Fruit fly (Drosophila melanogaster) whole organism, embryonic: ENCODE data around the gene CG17329.
A peak's percentile ranks its signal among the peaks of the same experiment; 100 is the strongest.

Experiments
- ATbp ChIP-seq: fragments of 200-800 bp; sonication (Bioruptor generic); optimal IDR thresholded peaks from 2 replicates; lab custom pipeline; 2017; ENCODE audit warnings: missing biosample characterization, mild to moderate bottlenecking, missing genetic modification characterization, missing genetic modification reagents
- Abd-B ChIP-seq: fragments of 200-800 bp; sonication (Bioruptor generic); optimal IDR thresholded peaks from 2 replicates; lab custom pipeline; 2018; ENCODE audit warnings: missing biosample characterization, mild to moderate bottlenecking, missing genetic modification characterization, moderate library complexity
- CG10543 ChIP-seq: fragments of 200-800 bp; sonication (Bioruptor generic); optimal IDR thresholded peaks from 3 replicates; lab custom pipeline; 2017; ENCODE audit warnings: missing biosample characterization, mild to moderate bottlenecking, missing genetic modification characterization, moderate library complexity
- CG12744 ChIP-seq: fragments of 200-800 bp; sonication (Bioruptor generic); optimal IDR thresholded peaks from 2 replicates; lab custom pipeline; 2016; ENCODE audit warnings: missing biosample characterization, missing genetic modification characterization
- CG13424 ChIP-seq: fragments of 200-800 bp; sonication (Bioruptor generic); optimal IDR thresholded peaks from 2 replicates; lab custom pipeline; 2019; ENCODE audit warnings: missing biosample characterization, mild to moderate bottlenecking, missing genetic modification characterization, moderate library complexity
- CG16813 ChIP-seq: fragments of 200-800 bp; sonication (Bioruptor generic); IDR thresholded peaks from 3 replicates; pipeline ENCODE4 v1.3.6; 2022; ENCODE audit warnings: missing biosample characterization, missing genetic modification characterization; ENCODE audit not compliant: partially characterized antibody
- CG1792 ChIP-seq: fragments of 200-800 bp; sonication (Bioruptor generic); optimal IDR thresholded peaks from 2 replicates; lab custom pipeline; 2016; ENCODE audit warnings: missing biosample characterization, missing genetic modification characterization
- CG2129 ChIP-seq: fragments of 200-800 bp; sonication (Bioruptor generic); IDR thresholded peaks from 2 replicates; pipeline ENCODE4 v1.3.6; 2022; ENCODE audit warnings: missing biosample characterization, missing genetic modification characterization; ENCODE audit not compliant: partially characterized antibody
- CG2202 ChIP-seq: fragments of 200-800 bp; sonication (Bioruptor generic); optimal IDR thresholded peaks from 2 replicates; lab custom pipeline; 2018; ENCODE audit warnings: missing biosample characterization, mild to moderate bottlenecking, missing genetic modification characterization
- CG3995 ChIP-seq: fragments of 200-800 bp; sonication (Bioruptor generic); optimal IDR thresholded peaks from 3 replicates; lab custom pipeline; 2016; ENCODE audit warnings: missing biosample characterization, missing genetic modification characterization
- CG6791 ChIP-seq: fragments of 200-800 bp; sonication (Bioruptor generic); IDR thresholded peaks from 3 replicates; pipeline ENCODE4 v1.3.6; 2022; ENCODE audit warnings: missing biosample characterization, missing genetic modification characterization; ENCODE audit not compliant: partially characterized antibody
- CG6813 ChIP-seq: fragments of 200-800 bp; sonication (Bioruptor generic); optimal IDR thresholded peaks from 2 replicates; lab custom pipeline; 2017; ENCODE audit warnings: missing biosample characterization, missing genetic modification characterization, mild to moderate bottlenecking, moderate library complexity, missing genetic modification reagents
- CG7357 ChIP-seq: fragments of 200-800 bp; sonication (Bioruptor generic); IDR thresholded peaks from 3 replicates; pipeline ENCODE4 v1.3.6; 2022; ENCODE audit warnings: missing biosample characterization, missing genetic modification characterization
- CG7786 ChIP-seq: fragments of 200-800 bp; sonication (Bioruptor generic); optimal IDR thresholded peaks from 2 replicates; lab custom pipeline; 2016; ENCODE audit warnings: missing biosample characterization, missing genetic modification characterization
- CG9215 ChIP-seq: fragments of 200-800 bp; sonication (Bioruptor generic); IDR thresholded peaks from 2 replicates; pipeline ENCODE4 v1.3.6; 2022; ENCODE audit warnings: missing biosample characterization, missing genetic modification characterization
- CG9437 ChIP-seq: fragments of 200-800 bp; sonication (Bioruptor generic); optimal IDR thresholded peaks from 2 replicates; lab custom pipeline; 2018; ENCODE audit warnings: missing biosample characterization, mild to moderate bottlenecking, missing genetic modification characterization
- CG9876 ChIP-seq: fragments of 200-800 bp; sonication (Bioruptor generic); optimal IDR thresholded peaks from 2 replicates; lab custom pipeline; 2016; ENCODE audit warnings: missing biosample characterization, missing genetic modification characterization
- Dfd ChIP-seq, 2 experiments: fragments of >200 bp; optimal IDR thresholded peaks; 2 replicates each; lab custom pipeline; 2017; ENCODE audit warnings: missing biosample characterization in 2 of 2, missing genetic modification characterization in 2 of 2
- Dp ChIP-seq: fragments of 200-800 bp; sonication (Bioruptor generic); optimal IDR thresholded peaks from 2 replicates; lab custom pipeline; 2018; ENCODE audit warnings: missing biosample characterization, mild to moderate bottlenecking, missing genetic modification characterization, moderate library complexity
- Eip74EF ChIP-seq, 2 experiments: fragments of 200-800 bp in 1 of 2; fragments of >200 bp in 1 of 2; sonication (Bioruptor generic) in 1 of 2; optimal IDR thresholded peaks; 2 replicates each; lab custom pipeline; 2017 to 2019; ENCODE audit warnings: missing biosample characterization in 2 of 2, missing genetic modification characterization in 2 of 2, mild to moderate bottlenecking in 1 of 2, moderate library complexity in 1 of 2
- Hmx ChIP-seq: fragments of 200-800 bp; sonication (Bioruptor generic); optimal IDR thresholded peaks from 2 replicates; lab custom pipeline; 2016; ENCODE audit warnings: missing biosample characterization, missing genetic modification characterization
- MBD-R2 ChIP-seq: fragments of 200-800 bp; sonication (Bioruptor generic); IDR thresholded peaks from 2 replicates; pipeline ENCODE4 v1.3.6; 2022; ENCODE audit warnings: missing biosample characterization, missing genetic modification characterization
- Nf-YA ChIP-seq: fragments of 200-800 bp; sonication (Bioruptor generic); IDR thresholded peaks from 2 replicates; pipeline ENCODE4 v1.3.6; 2022; ENCODE audit warnings: missing biosample characterization, missing genetic modification characterization
- Nf-YB ChIP-seq: fragments of 200-800 bp; sonication (Bioruptor generic); optimal IDR thresholded peaks from 3 replicates; lab custom pipeline; 2019; ENCODE audit warnings: missing biosample characterization, mild to moderate bottlenecking, missing genetic modification characterization, moderate library complexity
- Optix ChIP-seq: fragments of 200-800 bp; sonication (Bioruptor generic); IDR thresholded peaks from 3 replicates; pipeline ENCODE4 v1.3.6; 2022; ENCODE audit warnings: missing biosample characterization, missing genetic modification characterization
- Pdp1 ChIP-seq, 2 experiments: fragments of 200-800 bp; sonication (Bioruptor generic); optimal IDR thresholded peaks; 3 replicates each; lab custom pipeline; 2016; ENCODE audit warnings: missing biosample characterization in 2 of 2, missing genetic modification characterization in 2 of 2, mild to moderate bottlenecking in 1 of 2, moderate library complexity in 1 of 2
- Ptx1 ChIP-seq: fragments of 200-800 bp; sonication (Bioruptor generic); IDR thresholded peaks from 2 replicates; pipeline ENCODE4 v1.3.6; 2022; ENCODE audit warnings: missing biosample characterization, missing genetic modification characterization
- Sin3A ChIP-seq: fragments of >200 bp; optimal IDR thresholded peaks from 2 replicates; lab custom pipeline; 2018
- ap ChIP-seq: fragments of 200-800 bp; sonication (Bioruptor generic); IDR thresholded peaks from 2 replicates; pipeline ENCODE4 v1.3.6; 2022; ENCODE audit warnings: missing biosample characterization, missing genetic modification characterization
- az2 ChIP-seq: fragments of 200-800 bp; sonication (Bioruptor generic); optimal IDR thresholded peaks from 3 replicates; lab custom pipeline; 2016; ENCODE audit warnings: missing biosample characterization, missing genetic modification characterization
- bbx ChIP-seq: fragments of 200-800 bp; sonication (Bioruptor generic); IDR thresholded peaks from 2 replicates; pipeline ENCODE4 v1.3.6; 2022; ENCODE audit warnings: missing biosample characterization, missing genetic modification characterization; ENCODE audit not compliant: partially characterized antibody
- bcd ChIP-seq: fragments of 200-800 bp; sonication (Bioruptor generic); optimal IDR thresholded peaks from 2 replicates; lab custom pipeline; 2017; ENCODE audit warnings: missing biosample characterization, mild to moderate bottlenecking, missing genetic modification characterization
- br ChIP-seq: fragments of >200 bp; optimal IDR thresholded peaks from 2 replicates; lab custom pipeline; 2017
- chn ChIP-seq: fragments of 200-800 bp; sonication (Bioruptor generic); optimal IDR thresholded peaks from 2 replicates; lab custom pipeline; 2016; ENCODE audit warnings: missing biosample characterization, missing genetic modification characterization
- corto ChIP-seq: fragments of 200-800 bp; sonication (Bioruptor generic); optimal IDR thresholded peaks from 2 replicates; lab custom pipeline; 2016; ENCODE audit warnings: missing biosample characterization, mild to moderate bottlenecking, missing genetic modification characterization, moderate library complexity
- dpn ChIP-seq, 2 experiments: fragments of 200-800 bp; sonication (Bioruptor generic); optimal IDR thresholded peaks; 3 replicates each; lab custom pipeline; 2016; ENCODE audit warnings: missing biosample characterization in 2 of 2, missing genetic modification characterization in 2 of 2
- exex ChIP-seq: fragments of 200-800 bp; sonication (Bioruptor generic); optimal IDR thresholded peaks from 4 replicates; lab custom pipeline; 2018; ENCODE audit warnings: missing biosample characterization, mild to moderate bottlenecking, missing genetic modification characterization, moderate library complexity
- ftz-f1 ChIP-seq: fragments of 200-800 bp; sonication (Bioruptor generic); optimal IDR thresholded peaks from 2 replicates; lab custom pipeline; 2016; ENCODE audit warnings: missing biosample characterization, missing genetic modification characterization
- grau ChIP-seq: fragments of 200-800 bp; optimal IDR thresholded peaks from 3 replicates; lab custom pipeline; 2019; ENCODE audit warnings: missing biosample characterization, mild to moderate bottlenecking, missing genetic modification characterization, moderate library complexity
- gt ChIP-seq: fragments of 200-800 bp; sonication (Bioruptor generic); IDR thresholded peaks from 2 replicates; pipeline ENCODE4 v1.3.6; 2022; ENCODE audit warnings: missing biosample characterization, missing genetic modification characterization
- hth ChIP-seq: fragments of >200 bp; optimal IDR thresholded peaks from 2 replicates; lab custom pipeline; 2017; ENCODE audit warnings: inconsistent platforms
- lov ChIP-seq, 2 experiments: fragments of 200-800 bp in 1 of 2; fragments of >200 bp in 1 of 2; sonication (Bioruptor generic) in 1 of 2; IDR thresholded peaks in 1 of 2; optimal IDR thresholded peaks in 1 of 2; 2 replicates in 1 of 2; 3 replicates in 1 of 2; pipeline versions ENCODE4 v1.3.6 to Lab custom; 2017 to 2022; ENCODE audit warnings: missing biosample characterization in 1 of 2, missing genetic modification characterization in 1 of 2
- pb ChIP-seq: fragments of 200-800 bp; sonication (Bioruptor generic); optimal IDR thresholded peaks from 3 replicates; lab custom pipeline; 2016; ENCODE audit warnings: missing biosample characterization, missing genetic modification characterization
- pfk ChIP-seq: fragments of 200-800 bp; sonication (Bioruptor generic); optimal IDR thresholded peaks from 2 replicates; lab custom pipeline; 2018; ENCODE audit warnings: missing biosample characterization, mild to moderate bottlenecking, missing genetic modification characterization, moderate library complexity
- pzg ChIP-seq: fragments of 200-800 bp; sonication (Bioruptor generic); optimal IDR thresholded peaks from 3 replicates; lab custom pipeline; 2018; ENCODE audit warnings: missing biosample characterization, mild to moderate bottlenecking, missing genetic modification characterization, moderate library complexity
- sisA ChIP-seq: fragments of 200-800 bp; sonication (Bioruptor generic); IDR thresholded peaks from 2 replicates; pipeline ENCODE4 v1.3.6; 2022; ENCODE audit warnings: missing biosample characterization, missing genetic modification characterization
- tgo ChIP-seq: fragments of 200-800 bp; sonication (Bioruptor generic); IDR thresholded peaks from 3 replicates; pipeline ENCODE4 v1.3.6; 2022; ENCODE audit warnings: missing biosample characterization, missing genetic modification characterization
- vvl ChIP-seq: fragments of 200-800 bp; sonication (Bioruptor generic); IDR thresholded peaks from 2 replicates; pipeline ENCODE4 v1.3.6; 2022; ENCODE audit warnings: missing biosample characterization, missing genetic modification characterization
- wdn ChIP-seq: fragments of 200-800 bp; sonication (Bioruptor generic); IDR thresholded peaks from 2 replicates; pipeline ENCODE4 v1.3.6; 2022; ENCODE audit warnings: missing biosample characterization, missing genetic modification characterization

Gene CG17329

DNA sequence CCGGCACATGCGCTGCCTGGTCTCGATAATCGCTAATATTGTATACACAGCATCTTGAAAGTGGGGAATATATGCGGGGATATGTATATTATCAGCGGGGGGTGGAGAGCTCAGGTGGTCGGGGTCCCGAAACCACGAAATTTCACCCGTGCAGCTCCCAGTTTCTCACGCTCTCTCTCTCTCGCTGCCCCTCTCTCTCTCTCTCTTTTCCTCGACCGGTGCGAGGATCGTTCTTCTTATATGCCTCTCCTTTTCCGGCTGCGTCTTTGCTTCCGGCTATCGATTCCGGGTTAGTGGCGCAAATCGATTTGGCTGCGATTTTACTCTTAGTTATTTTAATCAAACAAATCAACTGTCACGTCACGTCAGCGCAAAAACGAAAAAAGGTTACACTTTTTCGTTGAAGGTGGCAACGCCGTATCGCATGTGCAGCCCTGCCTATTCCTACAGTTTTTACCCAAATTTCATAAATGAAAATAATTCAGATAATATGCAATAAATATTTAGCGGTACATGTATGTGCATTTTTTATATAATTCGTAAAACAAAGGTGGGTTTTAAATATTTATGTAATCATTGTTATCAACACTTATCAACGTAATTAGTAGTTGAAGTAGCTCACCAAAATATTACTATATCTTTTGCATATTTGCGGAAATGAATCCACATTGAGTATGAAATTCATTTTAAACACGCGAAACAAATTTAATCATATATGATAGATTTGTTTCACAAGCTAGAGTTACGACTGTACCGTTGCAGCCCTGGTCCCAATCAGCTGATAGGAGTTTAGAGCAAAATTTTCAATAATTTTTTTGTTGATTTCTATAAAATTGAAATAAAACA, 8.6 kb downstream of the CG17329 start, which contains the start of the genes heix and CG17328 (continued):
- peak; percentile 53 to 74 for TF ChIP-seq Pdp1 (GFP tag; optimal IDR thresholded peaks at IDR 0.05; lab: Kevin White, UChicago)
- 0 out of 2 replicates have a peak, but pooled peaks have one; percentile 73 for TF ChIP-seq wdn
- TF ChIP-seq bbx, result peak; percentile 27; the same call in 1 of the 2 replicates
- no peak for TF ChIP-seq Dfd (GFP tag; optimal IDR thresholded peaks at IDR 0.05; lab: Kevin White, UChicago)
- TF ChIP-seq hth (lab: Kevin White, UChicago), result no peak
- no peak for TF ChIP-seq gt
- TF ChIP-seq CG9215 (GFP tag; lab: Robert Waterston, UW), result peak; percentile 72
- TF ChIP-seq pb (GFP tag; lab: Kevin White, UChicago), result peak; percentile 11
- TF ChIP-seq Abd-B, result no peak
- TF ChIP-seq vvl (GFP tag; lab: Robert Waterston, UW), result peak; percentile 73
- peak; percentile 62 for TF ChIP-seq Hmx (GFP tag; lab: Kevin White, UChicago)
- peak; percentile 99 for TF ChIP-seq grau (tag; lab: Kevin White, UChicago)
- peak; percentile 78 for TF ChIP-seq az2 (GFP tag; lab: Kevin White, UChicago)
- TF ChIP-seq ap, result no peak
- peak; percentile 56 for TF ChIP-seq CG7786 (GFP tag; lab: Kevin White, UChicago)
- TF ChIP-seq exex (tag; lab: Kevin White, UChicago), result no peak
- peak; percentile 67 for TF ChIP-seq ftz-f1 (GFP tag; lab: Kevin White, UChicago)
- no peak for TF ChIP-seq pfk (GFP tag; lab: Kevin White, UChicago)
- peak; percentile 1 for TF ChIP-seq CG1792
- no peak for TF ChIP-seq CG6813 (GFP tag; lab: Kevin White, UChicago)
- peak; percentile 80 for TF ChIP-seq sisA
- TF ChIP-seq chn (GFP tag; lab: Kevin White, UChicago), result peak; percentile 60
- peak; percentile 61 for TF ChIP-seq CG3995 (GFP tag; lab: Kevin White, UChicago)
- TF ChIP-seq Optix (GFP tag; lab: Robert Waterston, UW), result no peak
- TF ChIP-seq pzg (GFP tag; lab: Kevin White, UChicago), result peak; percentile 61
- no peak for TF ChIP-seq ATbp (GFP tag; lab: Kevin White, UChicago)
- TF ChIP-seq Eip74EF (GFP tag; optimal IDR thresholded peaks at IDR 0.05; lab: Kevin White, UChicago), result no peak
- peak; percentile 80 for TF ChIP-seq Sin3A
- TF ChIP-seq Nf-YA (GFP tag; lab: Robert Waterston, UW), result no peak
- TF ChIP-seq bcd (GFP tag; lab: Kevin White, UChicago), result peak; percentile 74
- no peak for TF ChIP-seq br (lab: Kevin White, UChicago)
- TF ChIP-seq Nf-YB (GFP tag; lab: Kevin White, UChicago), result peak; percentile 43
- TF ChIP-seq CG9437 (GFP tag; lab: Kevin White, UChicago), result peak; percentile 92
- peak; percentile 75; the same call in 1 of the 2 replicates for TF ChIP-seq MBD-R2 (GFP tag; lab: Robert Waterston, UW)
- peak; percentile 6 for TF ChIP-seq CG9876 (GFP tag; lab: Kevin White, UChicago)
- peak; percentile 81 for TF ChIP-seq Ptx1
- peak; percentile 81 for TF ChIP-seq CG13424
- peak; percentile 35 for TF ChIP-seq CG12744
- TF ChIP-seq lov (optimal IDR thresholded peaks at IDR 0.05; lab: Kevin White, UChicago), result no peak
- no peak for TF ChIP-seq lov (GFP tag; IDR thresholded peaks at IDR 0.05; lab: Robert Waterston, UW)
- peak; percentile 21 for TF ChIP-seq Dp (GFP tag; lab: Kevin White, UChicago)
- no peak for TF ChIP-seq CG2202
- TF ChIP-seq CG7357 (GFP tag; lab: Robert Waterston, UW), result peak; percentile 34; the same call in 1 of the 3 replicates
- TF ChIP-seq CG10543 (GFP tag; lab: Kevin White, UChicago), result peak; percentile 61
- TF ChIP-seq CG2129, result no peak
- peak; percentile 33 for TF ChIP-seq corto (GFP tag; lab: Kevin White, UChicago)
- peak; percentile 70 to 72 for TF ChIP-seq dpn (GFP tag; optimal IDR thresholded peaks at IDR 0.05; lab: Kevin White, UChicago)
- TF ChIP-seq tgo (GFP tag; lab: Robert Waterston, UW), result peak; percentile 77
- TF ChIP-seq CG16813 (GFP tag; lab: Robert Waterston, UW), result no peak
- TF ChIP-seq CG6791, result no peak
